Worm (Caenorhabditis elegans) whole organism, midembryonic: ENCODE data around the gene Y73F8A.14.

Source experiments
- T22C8.4 ChIP-seq: fragments of 200-800 bp; sonication (Bioruptor generic); IDR thresholded peaks from 2 replicates; pipeline ENCODE4 v1.3.6; 2022; ENCODE audit warnings: missing genetic modification characterization, missing compliant biosample characterization
- cog-1 ChIP-seq: sonication (generic microtip); optimal IDR thresholded peaks from 2 replicates; lab custom pipeline; 2016; ENCODE audit warnings: missing genetic modification characterization, missing compliant biosample characterization
- flt-1 ChIP-seq: fragments of 200-800 bp; sonication (Bioruptor generic); IDR thresholded peaks from 2 replicates; pipeline ENCODE4 v1.3.6; 2022; ENCODE audit warnings: missing genetic modification characterization, missing compliant biosample characterization
- klf-2 ChIP-seq: fragments of 200-800 bp; sonication (Bioruptor generic); conservative IDR thresholded peaks from 2 replicates; pipeline ENCODE4 v1.3.6; 2022; ENCODE audit warnings: missing genetic modification reagents, missing genetic modification characterization, missing compliant biosample characterization
- med-1 ChIP-seq: sonication (generic microtip); optimal IDR thresholded peaks from 2 replicates; lab custom pipeline; 2017; ENCODE audit warnings: missing genetic modification characterization, mild to moderate bottlenecking, missing compliant biosample characterization, antibody characterized with exemption, missing genetic modification reagents; ENCODE audit not compliant: insufficient read depth
- ref-1 ChIP-seq: fragments of 200-800 bp; sonication (Bioruptor generic); conservative IDR thresholded peaks from 2 replicates; pipeline ENCODE4 v1.3.6; 2022; ENCODE audit warnings: missing genetic modification reagents, missing genetic modification characterization, missing compliant biosample characterization
- tab-1 ChIP-seq: fragments of 200-800 bp; sonication (Bioruptor generic); IDR thresholded peaks from 2 replicates; pipeline ENCODE4 v1.3.6; 2022; ENCODE audit warnings: missing genetic modification characterization, missing compliant biosample characterization
- ztf-23 ChIP-seq: fragments of 200-800 bp; sonication (Bioruptor generic); IDR thresholded peaks from 2 replicates; pipeline ENCODE4 v1.3.6; 2022; ENCODE audit warnings: missing genetic modification reagents, missing genetic modification characterization, missing compliant biosample characterization
- ztf-29 ChIP-seq: fragments of 200-800 bp; sonication (Bioruptor generic); IDR thresholded peaks from 2 replicates; pipeline ENCODE4 v1.3.6; 2022; ENCODE audit warnings: missing genetic modification reagents, missing genetic modification characterization, missing compliant biosample characterization

DNA sequence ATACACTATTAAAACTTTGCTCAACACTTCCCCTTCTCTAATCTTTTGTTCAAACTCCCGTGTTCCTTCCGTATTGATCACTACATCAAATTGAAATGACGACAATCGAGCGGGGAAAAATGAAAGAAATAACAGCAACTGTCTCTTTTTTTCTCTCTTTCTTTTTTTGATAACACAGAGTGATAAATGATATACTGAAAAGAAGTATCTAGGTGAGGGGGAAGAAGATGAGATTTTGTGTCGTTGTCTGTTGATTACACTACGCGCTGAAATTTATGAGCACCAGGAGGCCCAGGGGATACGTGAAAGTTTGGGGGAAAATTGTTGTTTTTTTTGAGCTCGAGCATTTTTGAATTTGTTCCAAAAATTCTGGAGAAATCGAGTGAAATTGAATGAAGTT lies 44.8 kb downstream of the Y73F8A.14 start:
- TF ChIP-seq flt-1 (GFP tag; lab: Robert Waterston, UW) (no peak), T22C8.4 (GFP tag; lab: Robert Waterston, UW) (no peak), tab-1 (GFP tag; lab: Robert Waterston, UW) (no peak), ztf-23 (GFP tag; lab: Robert Waterston, UW) (no peak), klf-2 (GFP tag; lab: Robert Waterston, UW) (no peak), ref-1 (GFP tag; lab: Robert Waterston, UW) (no peak), ztf-29 (GFP tag; lab: Robert Waterston, UW) (no peak), cog-1 (no peak), med-1 (no peak)
